Fruit fly (Drosophila melanogaster): Measurements from ENCODE around the gene Hydr2.

The Hydr2 gene

dm6 chr2L:3164257-3165021 is 994 bp downstream of the Hydr2 start:
- TF ChIP-seq insv (optimal IDR thresholded peaks at IDR 0.05) (no peak), Sin3A (optimal IDR thresholded peaks at IDR 0.05) (no peak), ttk (optimal IDR thresholded peaks at IDR 0.05) (no peak), h (optimal IDR thresholded peaks at IDR 0.05) (no peak), psq (optimal IDR thresholded peaks at IDR 0.05) (no peak), Myc (optimal IDR thresholded peaks at IDR 0.05) (no peak)

- TF ChIP-seq h (optimal IDR thresholded peaks at IDR 0.05) (no peak), ttk (optimal IDR thresholded peaks at IDR 0.05) (no peak), psq (optimal IDR thresholded peaks at IDR 0.05) (no peak)
Measured at dm6 chr2L:3165022-3165647, 1.7 kb downstream of the Hydr2 start.

- TF ChIP-seq psq (optimal IDR thresholded peaks at IDR 0.05) (no peak), Myc (optimal IDR thresholded peaks at IDR 0.05) (no peak), insv (optimal IDR thresholded peaks at IDR 0.05) (no peak), ttk (optimal IDR thresholded peaks at IDR 0.05) (no peak), h (optimal IDR thresholded peaks at IDR 0.05) (no peak), Sin3A (optimal IDR thresholded peaks at IDR 0.05) (no peak)
Measured at dm6 chr2L:3166710-3167109, 3.3 kb downstream of the Hydr2 start.

- TF ChIP-seq h (optimal IDR thresholded peaks at IDR 0.05) (no peak), Myc (optimal IDR thresholded peaks at IDR 0.05) (no peak), insv (optimal IDR thresholded peaks at IDR 0.05) (no peak), psq (optimal IDR thresholded peaks at IDR 0.05) (no peak), ttk (optimal IDR thresholded peaks at IDR 0.05) (no peak), Sin3A (optimal IDR thresholded peaks at IDR 0.05) (no peak)
Measured at dm6 chr2L:3170949-3171579, 7.6 kb downstream of the Hydr2 start, which contains the start of gene CG44002. Gene CG44002, minus strand, starts transcription at chr2L:3171092.

dm6 chr2L:3172745-3173271 is 9.4 kb downstream of the Hydr2 start:
- TF ChIP-seq Myc (optimal IDR thresholded peaks at IDR 0.05) = no peak
- no peak for TF ChIP-seq insv (optimal IDR thresholded peaks at IDR 0.05)
- TF ChIP-seq h (optimal IDR thresholded peaks at IDR 0.05) = no peak
- no peak for TF ChIP-seq Sin3A (optimal IDR thresholded peaks at IDR 0.05)
- TF ChIP-seq psq (optimal IDR thresholded peaks at IDR 0.05) = no peak
- no peak for TF ChIP-seq ttk (optimal IDR thresholded peaks at IDR 0.05)

- TF ChIP-seq Sin3A (optimal IDR thresholded peaks at IDR 0.05) = no peak
- no peak for TF ChIP-seq psq (optimal IDR thresholded peaks at IDR 0.05)
- no peak for TF ChIP-seq h (optimal IDR thresholded peaks at IDR 0.05)
- TF ChIP-seq Myc (optimal IDR thresholded peaks at IDR 0.05) = no peak
- no peak for TF ChIP-seq insv (optimal IDR thresholded peaks at IDR 0.05)
- no peak for TF ChIP-seq ttk (optimal IDR thresholded peaks at IDR 0.05)
Measured at dm6 chr2L:3173740-3174139, 10.3 kb downstream of the Hydr2 start, which contains the start of the genes CG31698 and CG15404. Gene CG31698, minus strand, starts transcription at chr2L:3173840. Gene CG15404, plus strand, starts transcription at chr2L:3173972.

- no peak for TF ChIP-seq ttk (optimal IDR thresholded peaks at IDR 0.05)
- no peak for TF ChIP-seq Sin3A (optimal IDR thresholded peaks at IDR 0.05)
- no peak for TF ChIP-seq insv (optimal IDR thresholded peaks at IDR 0.05)
- no peak for TF ChIP-seq Myc (optimal IDR thresholded peaks at IDR 0.05)
- TF ChIP-seq h (optimal IDR thresholded peaks at IDR 0.05) = no peak
- TF ChIP-seq psq (optimal IDR thresholded peaks at IDR 0.05) = no peak
Measured at dm6 chr2L:3179654-3180053, 16.2 kb downstream of the Hydr2 start.

- no peak for TF ChIP-seq Sin3A (optimal IDR thresholded peaks at IDR 0.05)
- no peak for TF ChIP-seq Myc (optimal IDR thresholded peaks at IDR 0.05)
- TF ChIP-seq h (optimal IDR thresholded peaks at IDR 0.05) = no peak
- TF ChIP-seq psq (optimal IDR thresholded peaks at IDR 0.05) = no peak
- no peak for TF ChIP-seq insv (optimal IDR thresholded peaks at IDR 0.05)
- no peak for TF ChIP-seq ttk (optimal IDR thresholded peaks at IDR 0.05)
Measured at dm6 chr2L:3183205-3183604, 19.8 kb downstream of the Hydr2 start.

dm6 chr2L:3188875-3189274 is 25.4 kb downstream of the Hydr2 start:
- TF ChIP-seq psq (optimal IDR thresholded peaks at IDR 0.05) = no peak
- no peak for TF ChIP-seq h (optimal IDR thresholded peaks at IDR 0.05)
- TF ChIP-seq Sin3A (optimal IDR thresholded peaks at IDR 0.05) = no peak
- TF ChIP-seq Myc (optimal IDR thresholded peaks at IDR 0.05) = no peak
- no peak for TF ChIP-seq insv (optimal IDR thresholded peaks at IDR 0.05)
- TF ChIP-seq ttk (optimal IDR thresholded peaks at IDR 0.05) = no peak

- no peak for TF ChIP-seq Myc (optimal IDR thresholded peaks at IDR 0.05)
Measured at dm6 chr2L:3199556-3199955, 36.1 kb downstream of the Hydr2 start.

- no peak for TF ChIP-seq ttk (optimal IDR thresholded peaks at IDR 0.05)
Measured at dm6 chr2L:3200396-3200795, 37.0 kb downstream of the Hydr2 start, which contains the start of gene CG34393. Gene CG34393, minus strand, starts transcription at chr2L:3200496.

Data from Kc167 (cell line).